Worm (Caenorhabditis elegans) whole organism, L4/young adult: ENCODE measurements around the gene T21B4.15.

Source experiments
- dao-5 ChIP-seq: sonication (generic microtip); optimal IDR thresholded peaks from 2 replicates; lab custom pipeline; 2016; ENCODE audit warnings: missing genotype, missing genetic modification characterization, moderate library complexity, missing compliant biosample characterization
- him-1 ChIP-seq: sonication (generic microtip); optimal IDR thresholded peaks from 2 replicates; lab custom pipeline; 2016; ENCODE audit warnings: missing genotype, missing genetic modification reagents, missing genetic modification characterization, missing compliant biosample characterization

ce11 chrII:12535297-12535803, 45.3 kb downstream of the T21B4.15 start, which contains the start of gene nimk-1:
- TF ChIP-seq him-1 (tag; lab: Kevin White, UChicago) (no peak), dao-5 (no peak)
